Worm (Caenorhabditis elegans) whole organism, midembryonic: ENCODE data around the gene puf-9.

Source experiments
- T22C8.4 ChIP-seq: fragments of 200-800 bp; sonication (Bioruptor generic); IDR thresholded peaks from 2 replicates; pipeline ENCODE4 v1.3.6; 2022; ENCODE audit warnings: missing genetic modification characterization, missing compliant biosample characterization
- cog-1 ChIP-seq: sonication (generic microtip); optimal IDR thresholded peaks from 2 replicates; lab custom pipeline; 2016; ENCODE audit warnings: missing genetic modification characterization, missing compliant biosample characterization
- flt-1 ChIP-seq: fragments of 200-800 bp; sonication (Bioruptor generic); IDR thresholded peaks from 2 replicates; pipeline ENCODE4 v1.3.6; 2022; ENCODE audit warnings: missing genetic modification characterization, missing compliant biosample characterization
- klf-2 ChIP-seq: fragments of 200-800 bp; sonication (Bioruptor generic); conservative IDR thresholded peaks from 2 replicates; pipeline ENCODE4 v1.3.6; 2022; ENCODE audit warnings: missing genetic modification reagents, missing genetic modification characterization, missing compliant biosample characterization
- med-1 ChIP-seq: sonication (generic microtip); optimal IDR thresholded peaks from 2 replicates; lab custom pipeline; 2017; ENCODE audit warnings: missing genetic modification characterization, mild to moderate bottlenecking, missing compliant biosample characterization, antibody characterized with exemption, missing genetic modification reagents; ENCODE audit not compliant: insufficient read depth
- ref-1 ChIP-seq: fragments of 200-800 bp; sonication (Bioruptor generic); conservative IDR thresholded peaks from 2 replicates; pipeline ENCODE4 v1.3.6; 2022; ENCODE audit warnings: missing genetic modification reagents, missing genetic modification characterization, missing compliant biosample characterization
- tab-1 ChIP-seq: fragments of 200-800 bp; sonication (Bioruptor generic); IDR thresholded peaks from 2 replicates; pipeline ENCODE4 v1.3.6; 2022; ENCODE audit warnings: missing genetic modification characterization, missing compliant biosample characterization
- ztf-23 ChIP-seq: fragments of 200-800 bp; sonication (Bioruptor generic); IDR thresholded peaks from 2 replicates; pipeline ENCODE4 v1.3.6; 2022; ENCODE audit warnings: missing genetic modification reagents, missing genetic modification characterization, missing compliant biosample characterization

puf-9 gene

ce11 chrX:5877039-5877438, 35.6 kb downstream of the puf-9 start:
- TF ChIP-seq med-1 (GFP tag; lab: Kevin White, UChicago) = no peak
- TF ChIP-seq cog-1 (tag; lab: Kevin White, UChicago) = no peak
- no peak for TF ChIP-seq ref-1

ce11 chrX:5885565-5885964, 44.2 kb downstream of the puf-9 start, which contains the start of gene flp-7:
Gene flp-7, plus strand, starts transcription at chrX:5885865.
- TF ChIP-seq med-1 (GFP tag; lab: Kevin White, UChicago) = no peak
- no peak for TF ChIP-seq flt-1
- TF ChIP-seq klf-2 (GFP tag; lab: Robert Waterston, UW) = no peak
- no peak for TF ChIP-seq tab-1 (GFP tag; lab: Robert Waterston, UW)
- no peak for TF ChIP-seq T22C8.4 (GFP tag; lab: Robert Waterston, UW)
- TF ChIP-seq cog-1 (tag; lab: Kevin White, UChicago) = no peak
- TF ChIP-seq ztf-23 (GFP tag; lab: Robert Waterston, UW) = no peak

- TF ChIP-seq cog-1 (tag; lab: Kevin White, UChicago) = no peak
- TF ChIP-seq klf-2 (GFP tag; lab: Robert Waterston, UW) = no peak
- TF ChIP-seq tab-1 (GFP tag; lab: Robert Waterston, UW) = no peak
These were observed 48.7 kb downstream of the puf-9 start, which contains the start of gene F49E10.2 for ce11 chrX:5890080-5890479. Gene F49E10.2, plus strand, starts transcription at chrX:5890380.
